Fruit fly (Drosophila melanogaster) whole organism, wandering third instar larva: ENCODE measurements around the gene CG42537.

Experiments used
- CG32264 ChIP-seq: fragments of 200-800 bp; sonication (Bioruptor generic); optimal IDR thresholded peaks from 2 replicates; lab custom pipeline; 2016; ENCODE audit warnings: missing biosample characterization, missing genetic modification characterization
- CG9705 ChIP-seq: fragments of 200-800 bp; sonication (Bioruptor generic); optimal IDR thresholded peaks from 2 replicates; lab custom pipeline; 2018; ENCODE audit warnings: missing biosample characterization, mild to moderate bottlenecking, missing genetic modification characterization
- CrebA ChIP-seq: fragments of 200-800 bp; sonication (Bioruptor generic); optimal IDR thresholded peaks from 2 replicates; lab custom pipeline; 2016; ENCODE audit warnings: missing biosample characterization, mild to moderate bottlenecking, missing genetic modification characterization, borderline replicate concordance
- Dfd ChIP-seq: fragments of >200 bp; optimal IDR thresholded peaks from 2 replicates; lab custom pipeline; 2017; ENCODE audit warnings: missing biosample characterization, missing genetic modification characterization
- Dif ChIP-seq: fragments of 200-275, 200-300 bp; sonication (Bioruptor generic); optimal IDR thresholded peaks from 2 replicates; lab custom pipeline; 2018; ENCODE audit warnings: missing biosample characterization, missing genetic modification characterization; ENCODE audit not compliant: partially characterized antibody
- GATAd ChIP-seq: sonication (Bioruptor generic); optimal IDR thresholded peaks from 2 replicates; lab custom pipeline; 2016; ENCODE audit warnings: missing biosample characterization, missing genetic modification characterization
- HLH106 ChIP-seq: fragments of 200-800 bp; optimal IDR thresholded peaks from 3 replicates; lab custom pipeline; 2019; ENCODE audit warnings: missing biosample characterization, mild to moderate bottlenecking, missing genetic modification characterization, moderate library complexity
- Hnf4 ChIP-seq: fragments of 200-800 bp; sonication (Bioruptor generic); optimal IDR thresholded peaks from 2 replicates; lab custom pipeline; 2016; ENCODE audit warnings: missing biosample characterization, mild to moderate bottlenecking, missing genetic modification characterization
- Hr83 ChIP-seq: fragments of 200-300 bp; sonication (Bioruptor generic); optimal IDR thresholded peaks from 2 replicates; lab custom pipeline; 2016; ENCODE audit warnings: missing biosample characterization, mild to moderate bottlenecking, missing genetic modification characterization, moderate library complexity; ENCODE audit not compliant: poor library complexity, severe bottlenecking
- Jra ChIP-seq: sonication (Bioruptor generic); optimal IDR thresholded peaks from 2 replicates; lab custom pipeline; 2016; ENCODE audit warnings: missing biosample characterization, missing genetic modification characterization
- Mio ChIP-seq: sonication (Bioruptor generic); optimal IDR thresholded peaks from 2 replicates; lab custom pipeline; 2016; ENCODE audit warnings: missing biosample characterization, missing genetic modification characterization
- Myc ChIP-seq: fragments of >200 bp; optimal IDR thresholded peaks from 2 replicates; lab custom pipeline; 2017
- N ChIP-seq: fragments of >200 bp; optimal IDR thresholded peaks from 2 replicates; lab custom pipeline; 2018; ENCODE audit warnings: missing biosample characterization, missing external identifiers, missing genetic modification characterization
- OdsH ChIP-seq: fragments of 200-800 bp; sonication (Bioruptor generic); optimal IDR thresholded peaks from 2 replicates; lab custom pipeline; 2016; ENCODE audit warnings: missing biosample characterization, mild to moderate bottlenecking, missing genetic modification characterization
- Rel ChIP-seq, 2 experiments: fragments of 200-800 bp; sonication (Bioruptor generic) in 1 of 2; optimal IDR thresholded peaks; 2 replicates in 1 of 2; 3 replicates in 1 of 2; lab custom pipeline; 2016 to 2019; ENCODE audit warnings: mild to moderate bottlenecking in 2 of 2, missing biosample characterization in 2 of 2, missing genetic modification characterization in 2 of 2, moderate library complexity in 1 of 2
- Sp1 ChIP-seq: fragments of 200-800 bp; sonication (Bioruptor generic); optimal IDR thresholded peaks from 3 replicates; lab custom pipeline; 2019; ENCODE audit warnings: missing biosample characterization, mild to moderate bottlenecking, missing genetic modification characterization, moderate library complexity
- br ChIP-seq: fragments of 200-800 bp; sonication (Bioruptor generic); optimal IDR thresholded peaks from 2 replicates; lab custom pipeline; 2016; ENCODE audit warnings: missing biosample characterization, missing genetic modification characterization
- brk ChIP-seq: fragments of 200-800 bp; sonication (Bioruptor generic); optimal IDR thresholded peaks from 2 replicates; lab custom pipeline; 2016; ENCODE audit warnings: missing biosample characterization, mild to moderate bottlenecking, missing genetic modification characterization
- dl ChIP-seq, 2 experiments: fragments of 175-275, 200-275 bp in 1 of 2; fragments of 200-275 bp in 1 of 2; sonication (Bioruptor generic); optimal IDR thresholded peaks; lab custom pipeline; 2018; ENCODE audit warnings: mild to moderate bottlenecking in 2 of 2, missing biosample characterization in 2 of 2, missing genetic modification characterization in 2 of 2, moderate library complexity in 2 of 2; ENCODE audit not compliant: partially characterized antibody in 2 of 2, insufficient read depth in 1 of 2
- dmrt93B ChIP-seq: fragments of 200-800 bp; sonication (Bioruptor generic); optimal IDR thresholded peaks from 2 replicates; lab custom pipeline; 2018; ENCODE audit warnings: missing biosample characterization, mild to moderate bottlenecking, missing genetic modification characterization
- dsf ChIP-seq: sonication (Bioruptor generic); optimal IDR thresholded peaks from 2 replicates; lab custom pipeline; 2016; ENCODE audit warnings: missing biosample characterization, missing genetic modification characterization, borderline replicate concordance
- ey ChIP-seq: fragments of 200-800 bp; sonication (Bioruptor generic); optimal IDR thresholded peaks from 2 replicates; lab custom pipeline; 2016; ENCODE audit warnings: missing biosample characterization, missing genetic modification characterization
- foxo ChIP-seq, 2 experiments: fragments of 200-800 bp; sonication (Bioruptor generic); optimal IDR thresholded peaks; 2 replicates in 1 of 2; 3 replicates in 1 of 2; lab custom pipeline; 2016 to 2017; ENCODE audit warnings: missing biosample characterization in 2 of 2, missing genetic modification characterization in 2 of 2
- fru ChIP-seq: fragments of 200-800 bp; sonication (Bioruptor generic); optimal IDR thresholded peaks from 3 replicates; lab custom pipeline; 2016; ENCODE audit warnings: missing biosample characterization, mild to moderate bottlenecking, missing genetic modification characterization
- h ChIP-seq: fragments of 200-800 bp; sonication (Bioruptor generic); optimal IDR thresholded peaks from 3 replicates; lab custom pipeline; 2016; ENCODE audit warnings: missing biosample characterization, mild to moderate bottlenecking, missing genetic modification characterization
- jim ChIP-seq: fragments of 175-275, 200-325 bp; sonication (Bioruptor generic); optimal IDR thresholded peaks from 2 replicates; lab custom pipeline; 2016; ENCODE audit warnings: missing biosample characterization, mild to moderate bottlenecking, missing genetic modification characterization
- lola ChIP-seq: fragments of >200 bp; optimal IDR thresholded peaks from 2 replicates; lab custom pipeline; 2017; ENCODE audit warnings: missing biosample characterization, missing genetic modification characterization
- pan ChIP-seq: fragments of >200 bp; optimal IDR thresholded peaks from 2 replicates; lab custom pipeline; 2017
- psq ChIP-seq: fragments of 200-800 bp; sonication (Bioruptor generic); optimal IDR thresholded peaks from 3 replicates; lab custom pipeline; 2017; ENCODE audit warnings: missing biosample characterization, mild to moderate bottlenecking, missing genetic modification characterization, moderate library complexity
- rgr ChIP-seq: fragments of 200-800 bp; sonication (Bioruptor generic); optimal IDR thresholded peaks from 3 replicates; lab custom pipeline; 2016; ENCODE audit warnings: missing biosample characterization, mild to moderate bottlenecking, missing genetic modification characterization
- sage ChIP-seq: fragments of 200-800 bp; sonication (Bioruptor generic); optimal IDR thresholded peaks from 2 replicates; lab custom pipeline; 2016; ENCODE audit warnings: missing biosample characterization, mild to moderate bottlenecking, missing genetic modification characterization
- sv ChIP-seq: fragments of 200-800 bp; sonication (Bioruptor generic); optimal IDR thresholded peaks from 3 replicates; lab custom pipeline; 2016; ENCODE audit warnings: missing biosample characterization, missing genetic modification characterization
- tai ChIP-seq: sonication (Bioruptor generic); optimal IDR thresholded peaks from 2 replicates; lab custom pipeline; 2016; ENCODE audit warnings: missing biosample characterization, missing genetic modification characterization
- usp ChIP-seq: fragments of >200 bp; optimal IDR thresholded peaks from 2 replicates; lab custom pipeline; 2017; ENCODE audit warnings: missing biosample characterization, missing genetic modification characterization
- woc ChIP-seq: sonication (Bioruptor generic); optimal IDR thresholded peaks from 2 replicates; lab custom pipeline; 2016; ENCODE audit warnings: missing biosample characterization, mild to moderate bottlenecking, missing genetic modification characterization

Gene CG42537

DNA sequence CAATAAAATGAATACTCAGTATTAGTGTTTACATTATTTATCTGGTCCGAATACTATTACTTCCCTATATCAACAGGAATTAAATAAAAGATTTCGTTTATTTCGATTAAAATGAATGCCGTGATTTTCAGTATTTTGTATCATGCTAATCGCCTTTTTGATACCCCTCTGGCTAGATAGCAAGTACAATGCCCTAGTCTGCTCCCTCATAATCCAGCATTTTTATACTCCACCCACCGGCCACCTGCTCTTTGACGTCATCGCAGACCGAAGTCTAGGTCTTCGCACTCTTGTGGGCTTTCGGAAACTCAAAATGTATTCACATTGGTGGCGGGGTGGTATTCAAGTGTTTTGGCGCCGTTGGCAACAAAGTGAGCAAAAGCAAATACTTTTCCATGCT lies 26.1 kb downstream of the CG42537 start:
- no peak for TF ChIP-seq Hr83 (GFP tag; lab: Kevin White, UChicago)
- TF ChIP-seq Rel (GFP tag; optimal IDR thresholded peaks at IDR 0.05; lab: Kevin White, UChicago): no peak
- peak; percentile 34 for TF ChIP-seq Rel (tag; optimal IDR thresholded peaks at IDR 0.05; lab: Kevin White, UChicago)

DNA sequence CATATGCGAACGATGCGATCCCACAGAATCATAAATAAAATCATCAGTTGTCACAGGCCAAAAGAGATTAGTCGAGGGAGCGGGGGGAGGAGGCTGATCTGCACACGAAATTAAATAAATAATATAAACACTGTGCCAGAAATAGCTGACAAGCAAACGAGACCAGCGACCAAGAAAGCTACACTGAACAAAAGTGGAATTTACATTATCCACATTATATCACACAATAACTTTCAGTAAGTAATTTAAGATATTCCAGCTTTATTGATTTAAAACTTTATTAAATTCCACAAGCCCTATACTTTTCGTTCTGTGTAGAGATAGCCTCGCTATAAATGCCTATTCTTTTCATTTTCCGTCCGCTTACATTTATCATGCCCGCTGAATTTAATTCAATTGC lies 26.6 kb downstream of the CG42537 start:
- no peak for TF ChIP-seq Dif (GFP tag; lab: Kevin White, UChicago)
- peak in 1 of 2 experiments; percentile 77 for TF ChIP-seq foxo (GFP tag; optimal IDR thresholded peaks at IDR 0.05; lab: Kevin White, UChicago)
- no peak for TF ChIP-seq sage
- TF ChIP-seq Jra: peak; percentile 69
- no peak for TF ChIP-seq jim (GFP tag; lab: Kevin White, UChicago)
- peak; percentile 75 for TF ChIP-seq sv
- TF ChIP-seq CrebA (GFP tag; lab: Kevin White, UChicago): no peak
- no peak for TF ChIP-seq Mio (GFP tag; lab: Kevin White, UChicago)
- peak; percentile 66 for TF ChIP-seq HLH106 (tag; lab: Kevin White, UChicago)
- no peak for TF ChIP-seq Myc (lab: Kevin White, UChicago)
- peak; percentile 77 for TF ChIP-seq br
- peak; percentile 79 for TF ChIP-seq fru (GFP tag; lab: Kevin White, UChicago)
- peak; percentile 83 for TF ChIP-seq rgr (GFP tag; lab: Kevin White, UChicago)
- peak; percentile 84 for TF ChIP-seq ey (GFP tag; lab: Kevin White, UChicago)
- no peak for TF ChIP-seq Dfd (GFP tag; lab: Kevin White, UChicago)
- TF ChIP-seq Sp1: peak; percentile 45
- peak; percentile 34 for TF ChIP-seq CG32264 (GFP tag; lab: Kevin White, UChicago)
- TF ChIP-seq tai (GFP tag; lab: Kevin White, UChicago): peak; percentile 77
- TF ChIP-seq dsf (GFP tag; lab: Kevin White, UChicago): peak; percentile 53
- TF ChIP-seq psq (GFP tag; lab: Kevin White, UChicago): peak; percentile 59
- TF ChIP-seq GATAd: no peak
- peak; percentile 60 for TF ChIP-seq dmrt93B (GFP tag; lab: Kevin White, UChicago)
- TF ChIP-seq brk (GFP tag; lab: Kevin White, UChicago): peak; percentile 60
- TF ChIP-seq woc (GFP tag; lab: Kevin White, UChicago): peak; percentile 38
- TF ChIP-seq Hnf4 (GFP tag; lab: Kevin White, UChicago): peak; percentile 76
- TF ChIP-seq OdsH (GFP tag; lab: Kevin White, UChicago): peak; percentile 80
- no peak for TF ChIP-seq pan
- TF ChIP-seq h (GFP tag; lab: Kevin White, UChicago): peak; percentile 81
- TF ChIP-seq, all 38 proteins: peak for 19

DNA sequence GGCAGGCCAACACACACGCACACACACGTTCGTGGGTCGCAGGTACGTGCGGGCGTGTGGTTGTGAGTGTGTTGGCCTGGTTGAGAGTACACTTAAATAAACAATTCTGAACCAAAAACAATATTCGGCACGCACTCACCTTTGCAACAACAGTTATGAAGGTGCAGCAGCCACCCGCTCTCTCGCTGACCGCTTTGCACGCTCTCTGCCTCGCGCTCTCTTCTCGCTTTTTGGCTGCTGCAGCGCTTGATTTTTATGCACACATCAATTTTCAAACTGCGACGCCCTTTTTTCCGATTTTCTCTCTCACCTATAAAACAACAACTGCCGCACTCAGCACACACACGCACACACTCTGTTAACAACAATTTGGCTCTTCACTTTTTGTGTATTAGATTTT lies 27.6 kb downstream of the CG42537 start:
- TF ChIP-seq h (GFP tag; lab: Kevin White, UChicago) (no peak), ey (GFP tag; lab: Kevin White, UChicago) (no peak), Hr83 (GFP tag; lab: Kevin White, UChicago) (peak; percentile 47), OdsH (GFP tag; lab: Kevin White, UChicago) (no peak), rgr (GFP tag; lab: Kevin White, UChicago) (no peak), CG9705 (GFP tag; lab: Kevin White, UChicago) (peak; percentile 5), psq (GFP tag; lab: Kevin White, UChicago) (no peak), HLH106 (tag; lab: Kevin White, UChicago) (no peak), foxo (GFP tag; optimal IDR thresholded peaks at IDR 0.05; lab: Kevin White, UChicago) (peak in 1 of 2 experiments; percentile 31), dsf (GFP tag; lab: Kevin White, UChicago) (no peak), Rel (GFP tag; optimal IDR thresholded peaks at IDR 0.05; lab: Kevin White, UChicago) (no peak), Rel (tag; optimal IDR thresholded peaks at IDR 0.05; lab: Kevin White, UChicago) (no peak), fru (GFP tag; lab: Kevin White, UChicago) (no peak), dl (GFP tag; optimal IDR thresholded peaks at IDR 0.05; lab: Kevin White, UChicago; ENCODE audit: insufficient read depth in 1 of 2, partially characterized antibody in 2 of 2) (peak in 1 of 2 experiments; percentile 63), br (no peak), Mio (GFP tag; lab: Kevin White, UChicago) (no peak), usp (GFP tag; lab: Kevin White, UChicago) (no peak), sv (no peak), CG32264 (GFP tag; lab: Kevin White, UChicago) (no peak), pan (no peak), Dfd (GFP tag; lab: Kevin White, UChicago) (no peak), Hnf4 (GFP tag; lab: Kevin White, UChicago) (no peak), sage (no peak), N (GFP tag; lab: Kevin White, UChicago) (no peak), woc (GFP tag; lab: Kevin White, UChicago) (peak; percentile 36), Myc (lab: Kevin White, UChicago) (no peak), Jra (no peak), lola (GFP tag; lab: Kevin White, UChicago) (no peak), Dif (GFP tag; lab: Kevin White, UChicago) (peak; percentile 53), CrebA (GFP tag; lab: Kevin White, UChicago) (no peak), jim (GFP tag; lab: Kevin White, UChicago) (no peak)
